Worm (Caenorhabditis elegans) whole organism, midembryonic: ENCODE data around the gene icln-1.

ENCODE experiments used
- T22C8.4 ChIP-seq: fragments of 200-800 bp; sonication (Bioruptor generic); IDR thresholded peaks from 2 replicates; pipeline ENCODE4 v1.3.6; 2022; ENCODE audit warnings: missing genetic modification characterization, missing compliant biosample characterization
- cog-1 ChIP-seq: sonication (generic microtip); optimal IDR thresholded peaks from 2 replicates; lab custom pipeline; 2016; ENCODE audit warnings: missing genetic modification characterization, missing compliant biosample characterization
- flt-1 ChIP-seq: fragments of 200-800 bp; sonication (Bioruptor generic); IDR thresholded peaks from 2 replicates; pipeline ENCODE4 v1.3.6; 2022; ENCODE audit warnings: missing genetic modification characterization, missing compliant biosample characterization
- klf-2 ChIP-seq: fragments of 200-800 bp; sonication (Bioruptor generic); conservative IDR thresholded peaks from 2 replicates; pipeline ENCODE4 v1.3.6; 2022; ENCODE audit warnings: missing genetic modification reagents, missing genetic modification characterization, missing compliant biosample characterization
- med-1 ChIP-seq: sonication (generic microtip); optimal IDR thresholded peaks from 2 replicates; lab custom pipeline; 2017; ENCODE audit warnings: missing genetic modification characterization, mild to moderate bottlenecking, missing compliant biosample characterization, antibody characterized with exemption, missing genetic modification reagents; ENCODE audit not compliant: insufficient read depth
- ref-1 ChIP-seq: fragments of 200-800 bp; sonication (Bioruptor generic); conservative IDR thresholded peaks from 2 replicates; pipeline ENCODE4 v1.3.6; 2022; ENCODE audit warnings: missing genetic modification reagents, missing genetic modification characterization, missing compliant biosample characterization
- tab-1 ChIP-seq: fragments of 200-800 bp; sonication (Bioruptor generic); IDR thresholded peaks from 2 replicates; pipeline ENCODE4 v1.3.6; 2022; ENCODE audit warnings: missing genetic modification characterization, missing compliant biosample characterization
- ztf-23 ChIP-seq: fragments of 200-800 bp; sonication (Bioruptor generic); IDR thresholded peaks from 2 replicates; pipeline ENCODE4 v1.3.6; 2022; ENCODE audit warnings: missing genetic modification reagents, missing genetic modification characterization, missing compliant biosample characterization
- ztf-29 ChIP-seq: fragments of 200-800 bp; sonication (Bioruptor generic); IDR thresholded peaks from 2 replicates; pipeline ENCODE4 v1.3.6; 2022; ENCODE audit warnings: missing genetic modification reagents, missing genetic modification characterization, missing compliant biosample characterization

Gene icln-1

DNA sequence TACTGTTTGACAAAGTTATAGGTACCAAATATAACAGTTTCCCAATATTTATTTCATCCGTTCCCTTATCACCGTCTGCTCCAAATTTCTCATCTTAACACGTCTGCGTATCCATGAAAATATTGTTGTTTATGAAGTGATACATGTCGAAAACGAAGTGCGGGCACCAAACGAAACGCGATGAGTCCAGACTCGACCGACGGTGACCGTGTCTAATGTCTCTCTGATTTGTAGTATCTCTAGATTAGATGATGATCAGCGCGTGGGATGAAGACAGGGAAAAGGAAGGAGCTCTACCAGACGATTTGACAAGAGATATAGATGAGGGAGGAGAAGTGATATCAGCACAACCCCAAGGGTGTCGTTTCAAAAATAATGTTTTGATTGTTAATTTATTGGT is 15.3 kb downstream of the icln-1 start:
- no peak for TF ChIP-seq ztf-29
- no peak for TF ChIP-seq ref-1

DNA sequence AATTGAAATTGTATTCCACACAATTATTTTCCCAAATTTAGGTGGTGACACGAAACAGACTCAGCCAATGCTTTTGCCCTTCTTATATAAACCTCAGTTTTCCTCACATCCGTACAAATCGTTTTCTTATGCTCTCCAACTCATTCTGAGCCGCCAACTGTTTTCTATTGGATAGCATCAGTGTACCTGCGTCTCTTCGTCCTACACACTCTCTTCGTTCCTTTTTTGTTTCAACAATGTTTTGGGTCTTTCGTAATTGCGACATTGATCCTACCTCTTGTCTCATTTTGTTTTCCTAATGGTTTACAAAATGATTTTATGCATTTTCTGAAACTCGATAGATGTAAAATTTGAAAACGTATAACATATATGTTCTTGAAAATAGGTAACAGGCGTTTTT is 16.1 kb downstream of the icln-1 start:
- TF ChIP-seq ztf-29 (no peak), klf-2 (GFP tag; lab: Robert Waterston, UW) (no peak), cog-1 (tag; lab: Kevin White, UChicago) (no peak), flt-1 (no peak), ztf-23 (GFP tag; lab: Robert Waterston, UW) (no peak)

DNA sequence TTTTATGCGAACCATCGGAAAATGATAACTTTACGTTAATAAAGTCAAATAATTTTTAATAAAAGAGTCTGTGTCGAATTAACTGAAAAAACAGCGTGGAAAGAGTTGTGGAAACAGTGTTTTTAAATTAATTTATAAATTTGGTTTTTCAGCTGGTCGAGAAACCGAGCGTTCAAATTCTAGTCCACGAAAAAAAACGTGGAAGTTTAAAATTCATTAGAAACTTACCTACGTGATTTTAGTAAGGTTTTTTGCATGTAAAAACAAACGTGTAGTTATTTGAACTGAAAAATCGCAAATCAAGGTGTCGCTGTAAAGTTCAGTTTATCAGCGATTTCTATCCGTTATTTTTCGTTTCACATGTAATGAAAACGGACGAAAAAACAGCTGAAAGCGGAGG is 17.0 kb downstream of the icln-1 start, which contains the start of gene mans-4:
TSS of gene mans-4 (minus strand) at position 101 of the 400 bp plus-strand sequence.
- no peak for TF ChIP-seq klf-2 (GFP tag; lab: Robert Waterston, UW)
- TF ChIP-seq flt-1 = no peak
- no peak for TF ChIP-seq ref-1
- no peak for TF ChIP-seq ztf-23 (GFP tag; lab: Robert Waterston, UW)
- no peak for TF ChIP-seq cog-1 (tag; lab: Kevin White, UChicago)
- TF ChIP-seq ztf-29 = no peak
- no peak for TF ChIP-seq tab-1 (GFP tag; lab: Robert Waterston, UW)
- TF ChIP-seq med-1 (GFP tag; lab: Kevin White, UChicago) = no peak
- no peak for TF ChIP-seq T22C8.4 (GFP tag; lab: Robert Waterston, UW)

DNA sequence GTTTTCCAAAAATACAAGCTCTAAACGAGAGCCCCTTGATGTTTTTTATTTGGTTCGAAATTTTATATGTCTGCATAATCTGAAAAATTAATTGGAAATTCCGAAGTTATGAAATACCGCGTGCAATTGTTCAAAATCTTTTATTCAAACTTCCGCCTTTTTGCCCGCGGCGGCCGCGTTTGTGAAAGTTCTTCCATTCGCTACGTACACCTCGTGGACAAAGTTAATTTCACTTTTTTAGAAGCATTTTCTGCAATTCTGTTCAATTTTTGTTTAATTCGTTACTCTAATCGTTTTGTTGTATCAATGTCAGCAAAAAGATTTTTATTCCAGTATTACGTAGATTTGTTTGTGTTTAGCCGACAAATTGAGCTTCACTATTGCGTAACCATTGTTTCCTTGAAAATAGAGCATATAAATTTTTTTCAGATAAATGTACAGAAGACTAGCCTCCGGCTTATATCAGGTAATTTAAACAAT is 21.2 kb downstream of the icln-1 start, which contains the start of gene mppb-1:
TSS of gene mppb-1 (plus strand) at position 430 of the 480 bp plus-strand sequence.
- TF ChIP-seq klf-2 (GFP tag; lab: Robert Waterston, UW) (no peak), T22C8.4 (GFP tag; lab: Robert Waterston, UW) (no peak), cog-1 (tag; lab: Kevin White, UChicago) (peak; percentile 23), med-1 (GFP tag; lab: Kevin White, UChicago) (no peak), ref-1 (0 out of 2 replicates have a peak, but pooled peaks have one; percentile 30), ztf-29 (no peak), tab-1 (GFP tag; lab: Robert Waterston, UW) (no peak), flt-1 (no peak), ztf-23 (GFP tag; lab: Robert Waterston, UW) (peak; percentile 80)

DNA sequence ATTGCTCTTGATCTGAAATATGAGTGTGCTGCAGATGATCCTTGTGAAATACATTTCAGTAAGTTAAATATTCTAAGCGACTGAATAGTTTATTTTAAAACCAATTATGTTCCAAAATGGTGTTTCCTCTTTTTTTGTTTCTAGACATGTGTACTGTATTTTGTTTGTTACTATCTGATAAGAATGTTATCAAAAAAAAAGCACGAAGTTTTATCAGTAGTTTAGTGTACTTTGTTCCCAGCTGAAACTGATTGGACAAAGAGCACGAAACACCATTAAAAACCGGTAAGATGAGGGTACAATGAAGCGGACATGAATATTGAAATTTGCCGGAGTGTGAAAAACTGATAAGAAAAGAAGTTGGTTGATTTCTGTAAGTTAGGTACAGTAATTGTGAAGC is 25.3 kb downstream of the icln-1 start:
- TF ChIP-seq ztf-23 (GFP tag; lab: Robert Waterston, UW) = no peak
- TF ChIP-seq flt-1 = no peak
- no peak for TF ChIP-seq med-1 (GFP tag; lab: Kevin White, UChicago)
- no peak for TF ChIP-seq klf-2 (GFP tag; lab: Robert Waterston, UW)
- no peak for TF ChIP-seq tab-1 (GFP tag; lab: Robert Waterston, UW)
- no peak for TF ChIP-seq ztf-29
- no peak for TF ChIP-seq ref-1
- no peak for TF ChIP-seq T22C8.4 (GFP tag; lab: Robert Waterston, UW)

DNA sequence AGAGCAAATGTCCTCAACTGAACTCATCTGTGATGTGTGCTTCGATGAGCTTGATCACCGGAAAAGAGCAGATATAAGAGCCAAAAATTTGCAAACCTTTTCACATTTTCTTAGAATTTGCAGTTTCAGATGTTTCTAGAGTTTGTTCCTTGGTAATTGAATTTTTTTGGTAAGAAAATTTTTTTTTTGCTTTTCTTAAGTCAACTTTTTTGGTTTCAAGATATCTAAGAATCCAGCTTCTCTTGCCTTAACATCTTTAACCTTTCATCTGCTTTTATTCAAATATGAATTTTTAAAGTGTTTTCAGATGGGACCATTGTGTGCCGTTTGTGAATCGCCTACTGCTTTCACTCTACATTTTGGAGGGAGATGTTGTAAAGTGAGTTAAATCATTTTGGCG is 25.8 kb downstream of the icln-1 start, which contains the start of gene nhr-11:
TSS of gene nhr-11 (plus strand) at position 301 of the 400 bp plus-strand sequence.
- TF ChIP-seq med-1 (GFP tag; lab: Kevin White, UChicago) (no peak), klf-2 (GFP tag; lab: Robert Waterston, UW) (no peak), ref-1 (no peak), flt-1 (no peak), tab-1 (GFP tag; lab: Robert Waterston, UW) (no peak), ztf-23 (GFP tag; lab: Robert Waterston, UW) (no peak), cog-1 (tag; lab: Kevin White, UChicago) (no peak), T22C8.4 (GFP tag; lab: Robert Waterston, UW) (no peak), ztf-29 (no peak)

DNA sequence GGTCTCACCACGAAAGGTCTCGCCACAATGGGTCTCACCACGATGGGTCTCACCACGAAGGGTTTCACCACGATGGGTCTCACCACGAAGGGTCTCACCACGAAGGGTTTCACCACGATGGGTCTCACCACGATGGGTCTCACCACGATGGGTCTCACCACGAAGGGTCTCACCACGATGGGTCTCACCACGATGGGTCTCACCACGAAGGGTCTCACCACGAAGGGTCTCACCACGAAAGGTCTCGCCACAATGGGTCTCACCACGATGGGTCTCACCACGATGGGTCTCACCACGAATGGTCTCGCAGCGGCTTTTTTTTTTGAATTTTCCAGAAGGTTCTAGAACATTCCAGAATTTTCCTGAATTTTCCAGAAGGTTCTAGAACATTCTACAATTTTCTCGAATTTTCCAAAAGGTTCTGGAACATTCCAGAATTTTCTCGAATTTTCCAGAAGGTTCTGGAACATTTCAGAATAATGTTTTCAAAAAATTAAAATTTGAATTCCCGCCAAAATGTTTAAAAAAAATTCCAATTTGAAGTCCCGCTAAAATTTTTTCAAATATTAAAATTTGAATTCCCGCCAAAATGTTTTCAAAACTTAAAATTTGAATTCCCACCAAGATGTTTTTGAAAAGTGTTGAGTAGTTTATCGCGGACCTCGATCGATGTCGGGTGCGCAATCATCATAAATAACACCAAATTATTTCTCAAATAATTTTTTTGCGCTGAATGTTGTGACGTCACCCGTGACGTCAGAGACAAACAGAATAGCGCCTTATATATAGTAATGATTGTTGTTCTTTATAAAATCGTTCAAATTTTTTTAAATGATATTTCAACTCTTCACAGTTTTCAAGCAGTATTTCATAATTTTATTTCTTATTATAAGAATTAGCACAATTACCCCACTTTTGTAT is 27.9 kb downstream of the icln-1 start:
- peak; percentile 34; the same call in 1 of the 2 replicates for TF ChIP-seq flt-1

DNA sequence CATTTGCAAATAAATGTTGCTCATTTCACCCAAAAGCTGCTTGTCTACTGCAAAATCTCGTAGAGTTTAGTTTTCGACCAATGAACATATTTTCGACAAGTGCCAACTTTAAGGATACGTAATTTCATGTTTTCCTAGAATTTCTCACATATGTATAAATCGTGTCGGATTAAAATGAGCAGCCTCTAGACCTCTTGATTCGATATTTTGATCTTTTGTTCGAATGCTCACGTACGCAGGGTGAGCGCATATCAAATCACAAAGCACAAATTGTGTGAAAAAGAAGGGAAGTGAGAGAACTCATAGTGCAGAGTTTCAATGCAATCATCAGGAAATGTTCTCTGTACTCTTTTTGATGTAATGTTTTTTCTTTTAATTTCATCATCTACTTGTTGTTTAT is 31.9 kb downstream of the icln-1 start:
- TF ChIP-seq ref-1 = no peak
- no peak for TF ChIP-seq tab-1 (GFP tag; lab: Robert Waterston, UW)
- no peak for TF ChIP-seq med-1 (GFP tag; lab: Kevin White, UChicago)
- TF ChIP-seq ztf-23 (GFP tag; lab: Robert Waterston, UW) = no peak
- TF ChIP-seq cog-1 (tag; lab: Kevin White, UChicago) = no peak
- TF ChIP-seq T22C8.4 (GFP tag; lab: Robert Waterston, UW) = no peak
- no peak for TF ChIP-seq klf-2 (GFP tag; lab: Robert Waterston, UW)
- no peak for TF ChIP-seq flt-1
- TF ChIP-seq ztf-29 = no peak

DNA sequence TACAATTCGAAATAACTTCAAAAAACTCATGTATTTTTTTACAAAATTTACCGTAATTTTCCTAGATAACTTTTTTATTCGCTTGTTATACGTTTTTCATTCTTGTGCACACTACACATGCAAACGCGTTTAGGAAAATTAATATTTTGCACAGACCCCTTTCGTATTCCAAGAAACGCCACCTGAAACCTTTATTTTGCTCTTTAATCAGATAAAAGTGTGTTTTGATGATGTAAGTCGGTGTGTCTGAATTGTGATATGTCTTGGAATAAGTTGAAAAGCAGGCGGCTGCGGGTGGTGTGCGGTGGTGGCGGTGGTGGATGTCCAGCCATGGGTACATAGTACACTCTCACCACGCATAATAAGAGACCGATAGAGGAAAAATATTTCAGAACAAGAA is 42.0 kb downstream of the icln-1 start:
- TF ChIP-seq ref-1 (no peak), tab-1 (GFP tag; lab: Robert Waterston, UW) (no peak), T22C8.4 (GFP tag; lab: Robert Waterston, UW) (no peak), ztf-23 (GFP tag; lab: Robert Waterston, UW) (no peak), flt-1 (no peak), klf-2 (GFP tag; lab: Robert Waterston, UW) (no peak)

DNA sequence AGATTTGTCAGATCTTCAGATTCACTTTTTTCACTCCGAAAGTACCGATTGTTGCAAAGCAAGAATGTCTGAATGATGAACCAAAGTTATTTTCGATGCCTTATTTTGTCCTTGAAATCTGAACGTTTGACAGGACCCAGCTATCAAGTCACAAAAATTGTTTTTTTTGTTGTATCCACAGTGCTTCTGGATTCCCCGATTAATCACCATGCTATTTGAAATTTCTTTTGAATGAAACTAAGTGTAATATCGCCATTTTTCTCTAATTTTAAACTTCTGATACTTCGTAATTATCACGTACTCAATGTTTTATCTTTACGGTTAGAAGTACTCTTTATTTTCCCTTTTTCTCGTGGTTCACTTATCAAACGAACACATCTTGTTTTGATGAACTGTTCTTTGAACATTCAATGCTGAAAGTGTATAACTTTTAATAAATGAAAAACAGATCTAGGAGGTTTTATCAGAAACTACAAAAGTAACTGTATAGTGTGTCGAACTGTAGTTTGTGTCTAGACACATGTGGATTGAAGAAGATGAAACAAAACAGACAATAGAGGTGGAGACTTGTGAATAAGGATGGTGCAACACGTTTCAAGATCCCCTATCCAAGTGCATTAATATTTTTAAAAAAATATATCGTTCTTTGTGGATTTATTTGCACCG is 43.8 kb downstream of the icln-1 start:
- no peak for TF ChIP-seq tab-1 (GFP tag; lab: Robert Waterston, UW)
- TF ChIP-seq ref-1 = no peak
- TF ChIP-seq ztf-29 = no peak
- TF ChIP-seq ztf-23 (GFP tag; lab: Robert Waterston, UW) = no peak
- TF ChIP-seq flt-1 = no peak
- TF ChIP-seq med-1 (GFP tag; lab: Kevin White, UChicago) = no peak
- TF ChIP-seq cog-1 (tag; lab: Kevin White, UChicago) = no peak
- TF ChIP-seq klf-2 (GFP tag; lab: Robert Waterston, UW) = no peak
- no peak for TF ChIP-seq T22C8.4 (GFP tag; lab: Robert Waterston, UW)
